Worm (Caenorhabditis elegans) whole organism, young adult: Measurements from ENCODE around the gene sdpn-1.

ENCODE experiments used
- B0035.1 ChIP-seq: sonication (generic microtip); optimal IDR thresholded peaks from 2 replicates; lab custom pipeline; 2016; ENCODE audit warnings: missing genetic modification characterization, mild to moderate bottlenecking, missing compliant biosample characterization, missing genotype, missing genetic modification reagents
- D2030.7 ChIP-seq: fragments of 200-800 bp; sonication (Bioruptor generic); IDR thresholded peaks from 2 replicates; pipeline ENCODE4 v1.3.6; 2022; ENCODE audit warnings: missing genetic modification reagents, missing genetic modification characterization, missing compliant biosample characterization
- F10E7.11 ChIP-seq: sonication (generic microtip); optimal IDR thresholded peaks from 2 replicates; lab custom pipeline; 2017; ENCODE audit warnings: mild to moderate bottlenecking, missing genetic modification characterization, moderate library complexity, missing compliant biosample characterization
- F23B12.7 ChIP-seq: sonication (generic microtip); optimal IDR thresholded peaks from 2 replicates; lab custom pipeline; 2017; ENCODE audit warnings: missing genetic modification characterization, mild to moderate bottlenecking, missing compliant biosample characterization, antibody characterized with exemption, moderate library complexity; ENCODE audit not compliant: insufficient read depth
- F33H1.4 ChIP-seq: fragments of 200-800 bp; sonication (Bioruptor generic); IDR thresholded peaks from 2 replicates; pipeline ENCODE4 v1.3.6; 2022; ENCODE audit warnings: missing genetic modification reagents, missing genetic modification characterization, missing compliant biosample characterization
- F39B2.1 ChIP-seq: fragments of 200-800 bp; sonication (Bioruptor generic); IDR thresholded peaks from 2 replicates; pipeline ENCODE4 v1.3.6; 2022; ENCODE audit warnings: missing genetic modification reagents, missing genetic modification characterization, missing compliant biosample characterization
- F49E8.2 ChIP-seq: sonication (generic microtip); optimal IDR thresholded peaks from 3 replicates; lab custom pipeline; 2017; ENCODE audit warnings: missing genetic modification characterization, mild to moderate bottlenecking, missing compliant biosample characterization, antibody characterized with exemption, moderate library complexity; ENCODE audit not compliant: insufficient read depth
- T07F8.4 ChIP-seq: sonication (generic microtip); optimal IDR thresholded peaks from 2 replicates; lab custom pipeline; 2016; ENCODE audit warnings: mild to moderate bottlenecking, missing genetic modification characterization, moderate library complexity, missing compliant biosample characterization
- Y79H2A.3 ChIP-seq: fragments of 200-800 bp; sonication (Bioruptor generic); conservative IDR thresholded peaks from 2 replicates; pipeline ENCODE4 v1.3.6; 2022; ENCODE audit warnings: missing genetic modification reagents, missing genetic modification characterization, missing compliant biosample characterization
- Y95B8A.8 ChIP-seq: fragments of 200-800 bp; sonication (Bioruptor generic); IDR thresholded peaks from 2 replicates; pipeline ENCODE4 v1.3.6; 2022; ENCODE audit warnings: missing genetic modification reagents, missing genetic modification characterization, missing compliant biosample characterization
- akir-1 ChIP-seq: fragments of 200-800 bp; sonication (Bioruptor generic); optimal IDR thresholded peaks from 2 replicates; lab custom pipeline; 2018; ENCODE audit warnings: mild to moderate bottlenecking, missing genetic modification characterization, moderate library complexity, missing compliant biosample characterization
- atf-7 ChIP-seq: sonication (generic microtip); optimal IDR thresholded peaks from 2 replicates; lab custom pipeline; 2017; ENCODE audit warnings: mild to moderate bottlenecking, missing genetic modification characterization, missing compliant biosample characterization
- athp-1 ChIP-seq: sonication (generic microtip); optimal IDR thresholded peaks from 2 replicates; lab custom pipeline; 2017; ENCODE audit warnings: mild to moderate bottlenecking, missing genetic modification characterization, missing compliant biosample characterization
- bed-1 ChIP-seq: fragments of 200-800 bp; sonication (Bioruptor generic); IDR thresholded peaks from 2 replicates; pipeline ENCODE4 v1.3.6; 2022; ENCODE audit warnings: missing genetic modification reagents, missing genetic modification characterization, missing compliant biosample characterization
- ccch-3 ChIP-seq: fragments of 200-800 bp; sonication (Bioruptor generic); optimal IDR thresholded peaks from 2 replicates; lab custom pipeline; 2018; ENCODE audit warnings: mild to moderate bottlenecking, missing genetic modification characterization, missing compliant biosample characterization
- cebp-1 ChIP-seq, 2 experiments: fragments of 200-800 bp in 1 of 2; sonication (Bioruptor generic) in 1 of 2; sonication (generic microtip) in 1 of 2; IDR thresholded peaks in 1 of 2; optimal IDR thresholded peaks in 1 of 2; 2 replicates each; pipeline versions ENCODE4 v1.3.6 to Lab custom; 2017 to 2022; ENCODE audit warnings: missing compliant biosample characterization in 2 of 2, missing genetic modification characterization in 2 of 2, mild to moderate bottlenecking in 1 of 2, missing genetic modification reagents in 1 of 2, moderate library complexity in 1 of 2
- chd-7 ChIP-seq: sonication (generic microtip); optimal IDR thresholded peaks from 2 replicates; lab custom pipeline; 2016; ENCODE audit warnings: mild to moderate bottlenecking, missing genetic modification characterization, moderate library complexity, missing compliant biosample characterization
- dox-1 ChIP-seq: fragments of 200-800 bp; sonication (Bioruptor generic); IDR thresholded peaks from 2 replicates; pipeline ENCODE4 v1.3.6; 2022; ENCODE audit warnings: missing genetic modification reagents, missing genetic modification characterization, missing compliant biosample characterization
- egl-18 ChIP-seq: fragments of 200-800 bp; sonication (Bioruptor generic); IDR thresholded peaks from 2 replicates; pipeline ENCODE4 v1.3.6; 2022; ENCODE audit warnings: missing genetic modification reagents, missing genetic modification characterization, missing compliant biosample characterization
- egl-44 ChIP-seq: fragments of 200-800 bp; sonication (Bioruptor generic); IDR thresholded peaks from 2 replicates; pipeline ENCODE4 v1.3.6; 2022; ENCODE audit warnings: missing genetic modification reagents, missing genetic modification characterization, missing compliant biosample characterization
- ets-4 ChIP-seq: fragments of 200-800 bp; sonication (Bioruptor generic); optimal IDR thresholded peaks from 2 replicates; lab custom pipeline; 2018; ENCODE audit warnings: mild to moderate bottlenecking, missing genetic modification characterization, missing compliant biosample characterization
- fkh-3 ChIP-seq: sonication (generic microtip); optimal IDR thresholded peaks from 2 replicates; lab custom pipeline; 2016; ENCODE audit warnings: mild to moderate bottlenecking, missing genetic modification characterization, missing compliant biosample characterization
- gei-17 ChIP-seq: fragments of 200-800 bp; sonication (Bioruptor generic); optimal IDR thresholded peaks from 2 replicates; lab custom pipeline; 2018; ENCODE audit warnings: mild to moderate bottlenecking, missing genetic modification characterization, missing compliant biosample characterization
- him-1 ChIP-seq: sonication (generic microtip); optimal IDR thresholded peaks from 2 replicates; lab custom pipeline; 2016; ENCODE audit warnings: missing genotype, missing genetic modification reagents, missing genetic modification characterization, missing compliant biosample characterization
- lin-26 ChIP-seq: fragments of 200-800 bp; sonication (Bioruptor generic); IDR thresholded peaks from 2 replicates; pipeline ENCODE4 v1.3.6; 2022; ENCODE audit warnings: missing genetic modification reagents, missing genetic modification characterization, missing compliant biosample characterization
- lin-35 ChIP-seq, 3 experiments: fragments of 150-350 bp in 2 of 3; sonication (generic microtip) in 1 of 3; optimal IDR thresholded peaks; 2 replicates each; lab custom pipeline; 2014 to 2018; ENCODE audit warnings: missing biosample characterization in 3 of 3, missing genetic modification characterization in 3 of 3, missing genetic modification reagents in 3 of 3
- lin-54 ChIP-seq: fragments of 200-800 bp; sonication (Bioruptor generic); optimal IDR thresholded peaks from 2 replicates; lab custom pipeline; 2018; ENCODE audit warnings: mild to moderate bottlenecking, missing genetic modification characterization, missing compliant biosample characterization
- lir-1 ChIP-seq: fragments of 200-800 bp; sonication (Bioruptor generic); conservative IDR thresholded peaks from 2 replicates; pipeline ENCODE4 v1.3.6; 2022; ENCODE audit warnings: missing genetic modification reagents, missing genetic modification characterization, missing compliant biosample characterization
- madf-3 ChIP-seq: fragments of 200-800 bp; sonication (Bioruptor generic); IDR thresholded peaks from 2 replicates; pipeline ENCODE4 v1.3.6; 2022; ENCODE audit warnings: missing genetic modification reagents, missing genetic modification characterization, missing compliant biosample characterization
- madf-6 ChIP-seq: fragments of 200-800 bp; sonication (Bioruptor generic); IDR thresholded peaks from 2 replicates; pipeline ENCODE4 v1.3.6; 2022; ENCODE audit warnings: missing genetic modification reagents, missing genetic modification characterization, missing compliant biosample characterization
- mel-28 ChIP-seq: sonication (generic microtip); optimal IDR thresholded peaks from 2 replicates; lab custom pipeline; 2016; ENCODE audit warnings: borderline replicate concordance, mild to moderate bottlenecking, missing genetic modification characterization, missing compliant biosample characterization
- nfyb-1 ChIP-seq: fragments of 200-800 bp; sonication (Bioruptor generic); IDR thresholded peaks from 2 replicates; pipeline ENCODE4 v1.3.6; 2022; ENCODE audit warnings: missing genetic modification reagents, missing genetic modification characterization, missing compliant biosample characterization
- nhr-179 ChIP-seq: sonication (generic microtip); optimal IDR thresholded peaks from 2 replicates; lab custom pipeline; 2016; ENCODE audit warnings: mild to moderate bottlenecking, missing genetic modification characterization, missing compliant biosample characterization
- nhr-27 ChIP-seq: fragments of 200-800 bp; sonication (Bioruptor generic); optimal IDR thresholded peaks from 2 replicates; lab custom pipeline; 2018; ENCODE audit warnings: mild to moderate bottlenecking, missing genetic modification characterization, moderate library complexity, missing compliant biosample characterization
- nhr-80 ChIP-seq: sonication (generic microtip); optimal IDR thresholded peaks from 2 replicates; lab custom pipeline; 2016; ENCODE audit warnings: missing genetic modification characterization, missing compliant biosample characterization
- nhr-90 ChIP-seq: sonication (generic microtip); optimal IDR thresholded peaks from 2 replicates; lab custom pipeline; 2016; ENCODE audit warnings: missing genotype, mild to moderate bottlenecking, missing genetic modification characterization, missing compliant biosample characterization
- pbrm-1 ChIP-seq: fragments of 200-800 bp; sonication (Bioruptor generic); IDR thresholded peaks from 2 replicates; pipeline ENCODE4 v1.3.6; 2022; ENCODE audit warnings: missing genetic modification reagents, missing genetic modification characterization, missing compliant biosample characterization
- pha-4 ChIP-seq: fragments of 150-350 bp; sonication (generic microtip); optimal IDR thresholded peaks from 2 replicates; lab custom pipeline; 2014; ENCODE audit warnings: missing biosample characterization, missing genetic modification reagents, missing genetic modification characterization
- rec-8 ChIP-seq, 2 experiments: sonication (generic microtip); optimal IDR thresholded peaks; 2 replicates each; lab custom pipeline; 2016; ENCODE audit warnings: mild to moderate bottlenecking in 2 of 2, missing genetic modification characterization in 2 of 2, missing genetic modification reagents in 2 of 2, missing genotype in 2 of 2, missing biosample characterization in 1 of 2, missing compliant biosample characterization in 1 of 2, moderate library complexity in 1 of 2
- repo-1 ChIP-seq: sonication (generic microtip); optimal IDR thresholded peaks from 2 replicates; lab custom pipeline; 2017; ENCODE audit warnings: mild to moderate bottlenecking, missing genetic modification characterization, missing compliant biosample characterization
- tbp1 ChIP-seq: fragments of 200-800 bp; sonication (Bioruptor generic); optimal IDR thresholded peaks from 2 replicates; lab custom pipeline; 2018; ENCODE audit warnings: mild to moderate bottlenecking, missing genetic modification characterization, missing compliant biosample characterization
- tlf-1 ChIP-seq: fragments of 200-800 bp; sonication (Bioruptor generic); optimal IDR thresholded peaks from 2 replicates; lab custom pipeline; 2018; ENCODE audit warnings: mild to moderate bottlenecking, missing genetic modification characterization, missing compliant biosample characterization
- unc-62 ChIP-seq: fragments of 150-350 bp; optimal IDR thresholded peaks from 2 replicates; lab custom pipeline; 2014; ENCODE audit warnings: missing biosample characterization, missing genetic modification reagents, missing genetic modification characterization
- zfh-2 ChIP-seq: fragments of 200-800 bp; sonication (Bioruptor generic); conservative IDR thresholded peaks from 2 replicates; pipeline ENCODE4 v1.3.6; 2022; ENCODE audit warnings: missing genetic modification reagents, missing genetic modification characterization, missing compliant biosample characterization
- zim-3 ChIP-seq: sonication (generic microtip); optimal IDR thresholded peaks from 2 replicates; lab custom pipeline; 2017; ENCODE audit warnings: mild to moderate bottlenecking, missing genetic modification characterization, moderate library complexity, missing compliant biosample characterization
- ztf-22 ChIP-seq: fragments of 200-800 bp; sonication (Bioruptor generic); optimal IDR thresholded peaks from 2 replicates; lab custom pipeline; 2018; ENCODE audit warnings: mild to moderate bottlenecking, missing genetic modification characterization, moderate library complexity, missing compliant biosample characterization
- ztf-25 ChIP-seq: fragments of 200-800 bp; sonication (Bioruptor generic); IDR thresholded peaks from 2 replicates; pipeline ENCODE4 v1.3.6; 2022; ENCODE audit warnings: missing genetic modification reagents, missing genetic modification characterization, missing compliant biosample characterization

Gene sdpn-1

DNA sequence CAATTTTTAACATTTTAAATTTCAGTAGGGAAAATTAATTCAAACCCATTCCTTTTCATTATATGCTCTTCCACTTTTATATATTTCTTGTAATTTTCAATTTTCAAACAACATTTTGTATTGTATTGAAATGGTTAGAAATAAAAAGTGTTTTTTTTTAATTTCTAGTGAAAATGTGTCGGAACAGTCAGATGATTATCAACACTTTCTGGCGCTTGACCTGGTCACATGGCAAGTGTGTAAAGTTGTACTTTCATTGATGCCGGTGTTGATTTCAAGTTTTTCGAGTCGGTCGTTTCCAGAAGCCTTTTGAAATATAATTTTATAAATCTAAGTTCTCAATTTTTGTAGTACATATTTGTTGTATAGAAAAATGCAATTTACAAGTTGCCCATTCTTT, 28.7 kb upstream of the sdpn-1 start (continued):
- no peak for TF ChIP-seq ztf-22 (GFP tag; lab: Kevin White, UChicago)

- TF ChIP-seq ztf-22 (GFP tag; lab: Kevin White, UChicago) = peak; percentile 55
- no peak for TF ChIP-seq F33H1.4 (GFP tag; lab: Robert Waterston, UW)
- TF ChIP-seq F23B12.7 (tag; lab: Kevin White, UChicago) = no peak
- TF ChIP-seq nhr-90 (tag; lab: Kevin White, UChicago) = peak; percentile 42
- peak; percentile 64; the same call in 1 of the 2 replicates for TF ChIP-seq nfyb-1 (GFP tag; lab: Robert Waterston, UW)
- no peak for TF ChIP-seq gei-17 (GFP tag; lab: Kevin White, UChicago)
- peak; percentile 73 for TF ChIP-seq nhr-80 (tag; lab: Kevin White, UChicago)
- no peak for TF ChIP-seq F49E8.2 (tag; lab: Kevin White, UChicago)
- 0 out of 2 replicates have a peak, but pooled peaks have one; percentile 10 for TF ChIP-seq pbrm-1
- TF ChIP-seq dox-1 = 0 out of 2 replicates have a peak, but pooled peaks have one; percentile 35
- TF ChIP-seq tlf-1 (GFP tag; lab: Kevin White, UChicago) = peak; percentile 37
- TF ChIP-seq ztf-25 (GFP tag; lab: Robert Waterston, UW) = no peak
- TF ChIP-seq bed-1 (GFP tag; lab: Robert Waterston, UW) = no peak
- TF ChIP-seq egl-44 (GFP tag; lab: Robert Waterston, UW) = peak; percentile 38; the same call in 1 of the 2 replicates
- TF ChIP-seq zim-3 = no peak
- no peak for TF ChIP-seq nhr-179
- peak; percentile 38 for TF ChIP-seq atf-7
- TF ChIP-seq repo-1 (tag; lab: Kevin White, UChicago) = peak; percentile 3
- TF ChIP-seq lin-26 = no peak
- TF ChIP-seq chd-7 (tag; lab: Kevin White, UChicago) = no peak
- TF ChIP-seq T07F8.4 (tag; lab: Kevin White, UChicago) = no peak
- no peak for TF ChIP-seq cebp-1 (GFP tag; IDR thresholded peaks at IDR 0.05; lab: Robert Waterston, UW)
- TF ChIP-seq cebp-1 (tag; optimal IDR thresholded peaks at IDR 0.05; lab: Kevin White, UChicago) = peak; percentile 59
- TF ChIP-seq zfh-2 = no peak
- no peak for TF ChIP-seq him-1 (tag; lab: Kevin White, UChicago)
- TF ChIP-seq lin-54 (GFP tag; lab: Kevin White, UChicago) = peak; percentile 19
- TF ChIP-seq pha-4 (tag; lab: Kevin White, UChicago) = peak; percentile 90
- no peak for TF ChIP-seq akir-1
- peak; percentile 10 for TF ChIP-seq tbp1 (GFP tag; lab: Kevin White, UChicago)
- TF ChIP-seq Y95B8A.8 = 0 out of 2 replicates have a peak, but pooled peaks have one; percentile 5
- TF ChIP-seq ets-4 (GFP tag; lab: Kevin White, UChicago) = peak; percentile 42
- TF ChIP-seq, all 124 proteins: peak for 16
Observed at ce11 chrX:8022728-8023127, 24.7 kb upstream of the sdpn-1 start.

ce11 chrX:8021609-8022008, 23.6 kb upstream of the sdpn-1 start:
- TF ChIP-seq ccch-3 (GFP tag; lab: Kevin White, UChicago) = no peak
- TF ChIP-seq D2030.7 (GFP tag; lab: Robert Waterston, UW) = no peak
- TF ChIP-seq lir-1 (GFP tag; lab: Robert Waterston, UW) = peak; percentile 16; the same call in 1 of the 2 replicates
- TF ChIP-seq Y79H2A.3 (GFP tag; lab: Robert Waterston, UW) = no peak
- TF ChIP-seq B0035.1 (tag; lab: Kevin White, UChicago) = no peak
- no peak for TF ChIP-seq unc-62 (GFP tag; lab: Kevin White, UChicago)
- TF ChIP-seq egl-18 = no peak
- no peak for TF ChIP-seq mel-28 (tag; lab: Kevin White, UChicago)
- no peak for TF ChIP-seq athp-1 (tag; lab: Kevin White, UChicago)
- TF ChIP-seq rec-8 (tag; optimal IDR thresholded peaks at IDR 0.05; lab: Kevin White, UChicago) = no peak
- no peak for TF ChIP-seq madf-6
- no peak for TF ChIP-seq nhr-27 (tag; lab: Kevin White, UChicago)
- TF ChIP-seq F10E7.11 = no peak
- TF ChIP-seq lin-35 (GFP tag; optimal IDR thresholded peaks at IDR 0.05; lab: Kevin White, UChicago) = peak in 1 of 3 experiments; percentile 71
- no peak; the same call in 1 of the 2 replicates for TF ChIP-seq madf-3 (GFP tag; lab: Robert Waterston, UW)
- no peak for TF ChIP-seq F39B2.1
- TF ChIP-seq fkh-3 (tag; lab: Kevin White, UChicago) = no peak
